Fruit fly (Drosophila melanogaster): Measurements from ENCODE around the gene mip130.
A peak's percentile ranks its signal among the peaks of the same experiment; 100 is the strongest.

Gene mip130

DNA sequence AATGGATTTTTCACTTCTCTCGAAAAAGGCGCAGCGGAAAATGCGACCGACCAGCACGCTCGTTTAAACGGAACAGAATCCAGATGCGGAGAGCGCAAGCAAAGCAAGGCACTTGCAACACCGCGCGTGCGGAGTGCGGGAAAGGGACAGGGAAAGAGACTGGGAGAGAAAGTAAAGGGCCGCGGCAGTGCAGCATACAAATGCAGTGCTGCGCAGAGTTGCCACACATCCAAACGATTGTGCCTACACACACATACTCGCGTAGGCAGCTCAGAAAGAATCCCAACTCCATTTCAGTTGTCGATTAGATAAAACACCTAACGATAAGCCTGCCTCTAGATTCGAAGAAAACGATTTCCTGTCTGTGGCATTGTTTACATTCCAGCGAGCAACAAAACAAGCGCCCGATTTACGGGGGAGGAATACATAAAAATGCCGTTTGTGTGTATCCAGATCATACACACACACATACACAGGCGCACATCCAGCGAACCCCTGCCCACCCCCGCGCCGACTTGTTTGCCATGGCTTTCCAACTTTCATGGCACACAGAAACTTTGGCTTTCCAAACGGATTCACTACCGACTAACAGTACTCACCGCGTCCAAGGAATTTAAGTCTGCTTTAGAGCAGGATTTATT lies 8.5 kb upstream of the mip130 start (continued):
- TF ChIP-seq HmgZ (tag; optimal IDR thresholded peaks at IDR 0.05) (peak; percentile 19), CG9215 (GFP tag; IDR thresholded peaks at IDR 0.05) (no peak), croc (GFP tag; conservative IDR thresholded peaks at IDR 0.05) (no peak), CG30431 (GFP tag; optimal IDR thresholded peaks at IDR 0.05) (no peak), gcm (GFP tag; optimal IDR thresholded peaks at IDR 0.05) (no peak), hth (optimal IDR thresholded peaks at IDR 0.05) (no peak), CG12155 (GFP tag; optimal IDR thresholded peaks at IDR 0.05) (no peak), CG2712 (tag; optimal IDR thresholded peaks at IDR 0.05) (no peak), Blimp-1 (GFP tag; optimal IDR thresholded peaks at IDR 0.05) (peak; percentile 47), CG14667 (GFP tag; IDR thresholded peaks at IDR 0.05) (no peak), CG5953 (GFP tag; IDR thresholded peaks at IDR 0.05) (no peak), Fer1 (GFP tag; optimal IDR thresholded peaks at IDR 0.05) (no peak), Hmx (GFP tag; optimal IDR thresholded peaks at IDR 0.05) (no peak), Chrac-16 (GFP tag; optimal IDR thresholded peaks at IDR 0.05) (no peak), rib (GFP tag; IDR thresholded peaks at IDR 0.05) (no peak), CG10366 (GFP tag; IDR thresholded peaks at IDR 0.05) (no peak), Poxn (GFP tag; IDR thresholded peaks at IDR 0.05) (no peak), nom (GFP tag; optimal IDR thresholded peaks at IDR 0.05) (peak; percentile 43), CG9437 (GFP tag; optimal IDR thresholded peaks at IDR 0.05) (no peak), CG2678 (tag; optimal IDR thresholded peaks at IDR 0.05) (no peak), CG3847 (GFP tag; IDR thresholded peaks at IDR 0.05) (no peak), CrebB (tag; optimal IDR thresholded peaks at IDR 0.05) (no peak), zfh2 (GFP tag; optimal IDR thresholded peaks at IDR 0.05) (no peak), CG11695 (GFP tag; IDR thresholded peaks at IDR 0.05) (no peak), run (tag; optimal IDR thresholded peaks at IDR 0.05) (no peak), emc (GFP tag; optimal IDR thresholded peaks at IDR 0.05) (no peak), sob (GFP tag; IDR thresholded peaks at IDR 0.05) (no peak), nmo (GFP tag; optimal IDR thresholded peaks at IDR 0.05) (no peak), pum (GFP tag; optimal IDR thresholded peaks at IDR 0.05) (no peak), CG6272 (GFP tag; IDR thresholded peaks at IDR 0.05) (no peak), Med (GFP tag) (peak; percentile 74), CG1602 (GFP tag; optimal IDR thresholded peaks at IDR 0.05) (no peak), NfI (GFP tag; optimal IDR thresholded peaks at IDR 0.05) (no peak), CG1792 (GFP tag; optimal IDR thresholded peaks at IDR 0.05) (no peak), tin (GFP tag; optimal IDR thresholded peaks at IDR 0.05) (no peak), CG18619 (GFP tag; optimal IDR thresholded peaks at IDR 0.05) (no peak), Atf6 (GFP tag; IDR thresholded peaks at IDR 0.05) (no peak), B-H2 (GFP tag; optimal IDR thresholded peaks at IDR 0.05) (no peak), Hr3 (GFP tag; optimal IDR thresholded peaks at IDR 0.05) (no peak), Hmr (GFP tag; optimal IDR thresholded peaks at IDR 0.05) (no peak), onecut (GFP tag; IDR thresholded peaks at IDR 0.05) (no peak), nerfin-1 (tag; optimal IDR thresholded peaks at IDR 0.05) (peak; percentile 89), ato (GFP tag; IDR thresholded peaks at IDR 0.05; ENCODE audit: partially characterized antibody) (no peak), repo (GFP tag; optimal IDR thresholded peaks at IDR 0.05) (no peak), wdn (GFP tag; IDR thresholded peaks at IDR 0.05) (no peak), CG11504 (tag; optimal IDR thresholded peaks at IDR 0.05) (no peak), gfzf (GFP tag; optimal IDR thresholded peaks at IDR 0.05) (no peak), Dip2 (GFP tag; IDR thresholded peaks at IDR 0.05) (no peak), gce (GFP tag; IDR thresholded peaks at IDR 0.05) (no peak), caup (GFP tag; optimal IDR thresholded peaks at IDR 0.05; ENCODE audit: severe bottlenecking) (no peak), Ptx1 (GFP tag; IDR thresholded peaks at IDR 0.05) (peak; percentile 23; the same call in 1 of the 2 replicates), CG1529 (GFP tag; optimal IDR thresholded peaks at IDR 0.05) (no peak)
